Fruit fly (Drosophila melanogaster): ENCODE results near the gene bard.

bard gene

dm6 chr3R:18121385-18122151 is 40.7 kb downstream of the bard start (continued):
- TF ChIP-seq Med (GFP tag) (peak; percentile 86), CG8281 (tag; optimal IDR thresholded peaks at IDR 0.05) (no peak), CG6175 (GFP tag; IDR thresholded peaks at IDR 0.05) (no peak), MTF-1 (GFP tag; optimal IDR thresholded peaks at IDR 0.05; ENCODE audit: borderline replicate concordance) (no peak), CG5245 (GFP tag; optimal IDR thresholded peaks at IDR 0.05) (no peak), NK7.1 (GFP tag; optimal IDR thresholded peaks at IDR 0.05) (no peak), zfh2 (GFP tag; optimal IDR thresholded peaks at IDR 0.05) (no peak), usp (GFP tag; optimal IDR thresholded peaks at IDR 0.05) (no peak), CG10462 (GFP tag; optimal IDR thresholded peaks at IDR 0.05) (no peak), ttk (GFP tag; IDR thresholded peaks at IDR 0.05) (no peak), CG8290 (GFP tag; optimal IDR thresholded peaks at IDR 0.05) (no peak), CG8290 (tag; optimal IDR thresholded peaks at IDR 0.05) (peak in 1 of 2 experiments; percentile 30), sd (tag; optimal IDR thresholded peaks at IDR 0.05) (peak; percentile 22), CG13775 (GFP tag; optimal IDR thresholded peaks at IDR 0.05) (no peak), Lim3 (GFP tag; IDR thresholded peaks at IDR 0.05) (no peak), CG11456 (GFP tag; IDR thresholded peaks at IDR 0.05) (no peak), cato (GFP tag; optimal IDR thresholded peaks at IDR 0.05; ENCODE audit: borderline replicate concordance) (no peak), Nf-YC (tag; optimal IDR thresholded peaks at IDR 0.05) (peak; percentile 99), CG7372 (GFP tag; IDR thresholded peaks at IDR 0.05) (no peak), Tbp (GFP tag; optimal IDR thresholded peaks at IDR 0.05) (peak; percentile 80), Rfx (GFP tag; IDR thresholded peaks at IDR 0.05) (no peak; the same call in 1 of the 2 replicates), Antp (GFP tag; optimal IDR thresholded peaks at IDR 0.05) (no peak), CG2120 (GFP tag; optimal IDR thresholded peaks at IDR 0.05) (no peak), eyg (GFP tag; optimal IDR thresholded peaks at IDR 0.05) (no peak), sqz (GFP tag; optimal IDR thresholded peaks at IDR 0.05) (peak; percentile 11), Deaf1 (tag; optimal IDR thresholded peaks at IDR 0.05) (peak; percentile 92), klu (GFP tag; IDR thresholded peaks at IDR 0.05) (no peak), PHDP (tag; optimal IDR thresholded peaks at IDR 0.05) (peak; percentile 9), Adf1 (GFP tag; IDR thresholded peaks at IDR 0.05) (peak; percentile 60; the same call in 1 of the 2 replicates), aop (GFP tag; IDR thresholded peaks at IDR 0.05) (no peak), Gug (GFP tag; IDR thresholded peaks at IDR 0.05) (no peak), yki (optimal IDR thresholded peaks at IDR 0.05) (peak; percentile 11), CG2678 (tag; optimal IDR thresholded peaks at IDR 0.05) (no peak), CG7987 (GFP tag; optimal IDR thresholded peaks at IDR 0.05) (no peak), CG14965 (GFP tag; optimal IDR thresholded peaks at IDR 0.05; ENCODE audit: borderline replicate concordance) (no peak), caup (GFP tag; optimal IDR thresholded peaks at IDR 0.05; ENCODE audit: severe bottlenecking) (no peak), CG1529 (GFP tag; optimal IDR thresholded peaks at IDR 0.05) (no peak), jing (GFP tag; optimal IDR thresholded peaks at IDR 0.05) (peak; percentile 23), CG7556 (GFP tag; optimal IDR thresholded peaks at IDR 0.05) (no peak), da (GFP tag; optimal IDR thresholded peaks at IDR 0.05) (no peak), CG12391 (tag; optimal IDR thresholded peaks at IDR 0.05) (no peak), D19A (tag; optimal IDR thresholded peaks at IDR 0.05) (peak; percentile 14), GATAe (GFP tag; conservative IDR thresholded peaks at IDR 0.05) (no peak), fu2 (GFP tag; optimal IDR thresholded peaks at IDR 0.05) (no peak), Sox100B (GFP tag; optimal IDR thresholded peaks at IDR 0.05) (no peak), tll (GFP tag; optimal IDR thresholded peaks at IDR 0.05) (no peak)

All from whole organism, embryonic.